Fruit fly (Drosophila melanogaster) whole organism, embryonic: ENCODE measurements around the gene Ndae1.
A peak's percentile ranks its signal among the peaks of the same experiment; 100 is the strongest.

Source experiments
- Awh ChIP-seq: fragments of 200-800 bp; sonication (Bioruptor generic); IDR thresholded peaks from 2 replicates; pipeline ENCODE4, ENCODE4 v1.3.6; 2022; ENCODE audit warnings: missing biosample characterization, missing genetic modification characterization
- Bgb ChIP-seq: fragments of 200-800 bp; sonication (Bioruptor generic); IDR thresholded peaks from 2 replicates; pipeline ENCODE4 v1.3.6; 2022; ENCODE audit warnings: missing biosample characterization, missing genetic modification characterization; ENCODE audit not compliant: partially characterized antibody
- CG11504 ChIP-seq: fragments of 200-800 bp; sonication (Bioruptor generic); optimal IDR thresholded peaks from 3 replicates; lab custom pipeline; 2019; ENCODE audit warnings: missing biosample characterization, mild to moderate bottlenecking, missing genetic modification characterization, moderate library complexity
- CG11696 ChIP-seq: fragments of 200-800 bp; sonication (Bioruptor generic); IDR thresholded peaks from 2 replicates; pipeline ENCODE4 v1.3.6; 2022; ENCODE audit warnings: missing biosample characterization, missing genetic modification characterization
- CG17359 ChIP-seq: fragments of 200-800 bp; sonication (Bioruptor generic); optimal IDR thresholded peaks from 3 replicates; lab custom pipeline; 2018; ENCODE audit warnings: missing biosample characterization, mild to moderate bottlenecking, missing genetic modification characterization, moderate library complexity
- CG4360 ChIP-seq: fragments of 200-800 bp; sonication (Bioruptor generic); IDR thresholded peaks from 2 replicates; pipeline ENCODE4 v1.3.6; 2022; ENCODE audit warnings: missing biosample characterization, missing genetic modification characterization
- btn ChIP-seq: fragments of 200-800 bp; sonication (Bioruptor generic); optimal IDR thresholded peaks from 2 replicates; lab custom pipeline; 2016; ENCODE audit warnings: missing biosample characterization, missing genetic modification characterization
- fd3F ChIP-seq: fragments of 200-800 bp; sonication (Bioruptor generic); optimal IDR thresholded peaks from 2 replicates; lab custom pipeline; 2018; ENCODE audit warnings: missing biosample characterization, mild to moderate bottlenecking, missing genetic modification characterization, moderate library complexity
- fru ChIP-seq: fragments of >200 bp; optimal IDR thresholded peaks from 2 replicates; lab custom pipeline; 2017
- sima ChIP-seq: fragments of 200-800 bp; sonication (Bioruptor generic); optimal IDR thresholded peaks from 2 replicates; lab custom pipeline; 2016; ENCODE audit warnings: missing biosample characterization, missing genetic modification characterization
- twi ChIP-seq: fragments of 200-800 bp; optimal IDR thresholded peaks from 2 replicates; lab custom pipeline; 2019; ENCODE audit warnings: missing biosample characterization, mild to moderate bottlenecking, missing genetic modification characterization, moderate library complexity

DNA sequence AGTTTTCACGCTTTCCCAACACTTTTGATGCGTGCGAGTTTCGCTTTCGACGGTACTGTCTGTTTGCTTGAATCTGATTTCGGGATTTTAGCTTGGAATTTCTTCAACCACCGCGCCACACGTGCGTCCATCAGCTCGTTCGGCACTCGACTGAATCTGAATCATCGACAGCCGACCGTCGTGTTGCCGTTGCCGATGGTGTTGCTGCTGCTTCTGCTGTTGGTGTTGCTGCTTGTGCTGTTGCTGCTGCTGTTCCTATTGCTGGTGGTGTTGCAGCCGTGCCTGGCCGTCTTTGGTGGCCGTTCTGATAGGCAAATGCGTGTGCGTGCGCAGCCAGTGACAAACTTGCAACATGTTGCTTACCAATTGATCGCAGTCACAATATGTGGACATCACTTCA is 27.9 kb upstream of the Ndae1 start, which contains the start of gene Wnt4:
- TF ChIP-seq CG17359 (tag; lab: Kevin White, UChicago) (no peak), btn (GFP tag; lab: Kevin White, UChicago) (no peak), twi (tag; lab: Kevin White, UChicago) (no peak), Awh (GFP tag; lab: Robert Waterston, UW) (no peak), CG11504 (tag; lab: Kevin White, UChicago) (peak; percentile 100), Bgb (GFP tag; lab: Robert Waterston, UW) (peak; percentile 44; the same call in 1 of the 2 replicates), CG4360 (GFP tag; lab: Robert Waterston, UW) (no peak), fd3F (GFP tag; lab: Kevin White, UChicago) (no peak), CG11696 (GFP tag; lab: Robert Waterston, UW) (0 out of 2 replicates have a peak, but pooled peaks have one; percentile 36), fru (no peak), sima (GFP tag; lab: Kevin White, UChicago) (no peak)
